Worm (Caenorhabditis elegans) whole organism, L4/young adult: ENCODE results near the gene T22F3.7.

Source experiments
- W03F9.2 ChIP-seq: fragments of 150-350 bp; optimal IDR thresholded peaks from 2 replicates; lab custom pipeline; 2014; ENCODE audit warnings: missing biosample characterization, missing genetic modification characterization
- dao-5 ChIP-seq: sonication (generic microtip); optimal IDR thresholded peaks from 2 replicates; lab custom pipeline; 2016; ENCODE audit warnings: missing genotype, missing genetic modification characterization, moderate library complexity, missing compliant biosample characterization
- him-1 ChIP-seq: sonication (generic microtip); optimal IDR thresholded peaks from 2 replicates; lab custom pipeline; 2016; ENCODE audit warnings: missing genotype, missing genetic modification reagents, missing genetic modification characterization, missing compliant biosample characterization

DNA sequence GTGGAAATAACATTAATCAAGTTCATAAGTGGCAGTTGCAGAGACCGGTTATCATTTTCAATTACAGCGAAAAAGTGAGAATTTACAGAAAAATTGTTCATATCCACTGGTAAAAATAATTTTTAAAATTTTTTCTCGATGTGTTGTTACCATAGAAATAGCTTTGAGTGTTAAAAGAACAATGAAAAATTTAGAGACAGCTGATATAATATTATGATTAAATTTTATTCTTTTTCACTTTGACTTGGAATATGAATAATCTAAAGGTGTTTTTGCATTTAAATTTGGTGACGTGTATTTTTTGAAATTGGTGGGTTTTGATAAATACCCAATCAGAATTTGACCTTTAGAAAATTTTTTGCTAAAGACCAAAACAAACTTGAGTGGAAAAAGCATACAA is 31.1 kb upstream of the T22F3.7 start, which contains the start of gene F59B1.6:
- no peak for TF ChIP-seq him-1 (tag; lab: Kevin White, UChicago)
- no peak for TF ChIP-seq dao-5 (tag; lab: Kevin White, UChicago)
- TF ChIP-seq W03F9.2 (tag; lab: Kevin White, UChicago): no peak
